Worm (Caenorhabditis elegans) whole organism, L4/young adult: ENCODE data around the gene B0001.7.

ENCODE experiments used
- W03F9.2 ChIP-seq: fragments of 150-350 bp; optimal IDR thresholded peaks from 2 replicates; lab custom pipeline; 2014; ENCODE audit warnings: missing biosample characterization, missing genetic modification characterization
- him-1 ChIP-seq: sonication (generic microtip); optimal IDR thresholded peaks from 2 replicates; lab custom pipeline; 2016; ENCODE audit warnings: missing genotype, missing genetic modification reagents, missing genetic modification characterization, missing compliant biosample characterization

ce11 chrIV:12128708-12129107 lies 25.3 kb downstream of the B0001.7 start:
- no peak for TF ChIP-seq W03F9.2
- no peak for TF ChIP-seq him-1
